Worm (Caenorhabditis elegans) whole organism, L4 larva: ENCODE data around the gene rhy-1.

Experiments used
- lin-13 ChIP-seq: fragments of 150-350 bp; optimal IDR thresholded peaks from 2 replicates; lab custom pipeline; 2014; ENCODE audit warnings: missing biosample characterization, missing genetic modification reagents, missing genetic modification characterization
- nhr-11 ChIP-seq: fragments of 150-350 bp; optimal IDR thresholded peaks from 2 replicates; lab custom pipeline; 2014; ENCODE audit warnings: missing biosample characterization, missing genetic modification characterization
- tra-1 ChIP-seq: fragments of 200-800 bp; sonication (Bioruptor generic); IDR thresholded peaks from 2 replicates; pipeline ENCODE4 v1.3.6; 2022; ENCODE audit warnings: missing genetic modification reagents, missing genetic modification characterization, missing compliant biosample characterization

ce11 chrII:9143795-9144194 is 17.4 kb upstream of the rhy-1 start:
- TF ChIP-seq lin-13 (GFP tag; lab: Kevin White, UChicago) (no peak), nhr-11 (tag; lab: Kevin White, UChicago) (no peak), tra-1 (no peak)
